Worm (Caenorhabditis elegans) whole organism, young adult: Measurements from ENCODE around the gene gid-7.

Experiments used
- F33H1.4 ChIP-seq: fragments of 200-800 bp; sonication (Bioruptor generic); IDR thresholded peaks from 2 replicates; pipeline ENCODE4 v1.3.6; 2022; ENCODE audit warnings: missing genetic modification reagents, missing genetic modification characterization, missing compliant biosample characterization
- K12H6.12 ChIP-seq: fragments of 200-800 bp; sonication (Bioruptor generic); optimal IDR thresholded peaks from 2 replicates; lab custom pipeline; 2018; ENCODE audit warnings: mild to moderate bottlenecking, missing genetic modification characterization, missing compliant biosample characterization
- ZK185.1 ChIP-seq: sonication (generic microtip); optimal IDR thresholded peaks from 2 replicates; lab custom pipeline; 2016; ENCODE audit warnings: mild to moderate bottlenecking, missing genetic modification characterization, missing compliant biosample characterization; ENCODE audit not compliant: poor library complexity, severe bottlenecking
- atf-7 ChIP-seq: sonication (generic microtip); optimal IDR thresholded peaks from 2 replicates; lab custom pipeline; 2017; ENCODE audit warnings: mild to moderate bottlenecking, missing genetic modification characterization, missing compliant biosample characterization
- bed-1 ChIP-seq: fragments of 200-800 bp; sonication (Bioruptor generic); IDR thresholded peaks from 2 replicates; pipeline ENCODE4 v1.3.6; 2022; ENCODE audit warnings: missing genetic modification reagents, missing genetic modification characterization, missing compliant biosample characterization
- cebp-1 ChIP-seq, 2 experiments: fragments of 200-800 bp in 1 of 2; sonication (Bioruptor generic) in 1 of 2; sonication (generic microtip) in 1 of 2; IDR thresholded peaks in 1 of 2; optimal IDR thresholded peaks in 1 of 2; 2 replicates each; pipeline versions ENCODE4 v1.3.6 to Lab custom; 2017 to 2022; ENCODE audit warnings: missing compliant biosample characterization in 2 of 2, missing genetic modification characterization in 2 of 2, mild to moderate bottlenecking in 1 of 2, missing genetic modification reagents in 1 of 2, moderate library complexity in 1 of 2
- cebp-2 ChIP-seq: fragments of 200-800 bp; sonication (Bioruptor generic); IDR thresholded peaks from 2 replicates; pipeline ENCODE4 v1.3.6; 2022; ENCODE audit warnings: missing genetic modification characterization, missing compliant biosample characterization
- ceh-100 ChIP-seq: fragments of 200-800 bp; sonication (Bioruptor generic); IDR thresholded peaks from 2 replicates; pipeline ENCODE4 v1.3.6; 2022; ENCODE audit warnings: missing genetic modification reagents, missing genetic modification characterization, missing compliant biosample characterization
- ceh-27 ChIP-seq: fragments of 200-800 bp; sonication (Bioruptor generic); optimal IDR thresholded peaks from 2 replicates; lab custom pipeline; 2018; ENCODE audit warnings: mild to moderate bottlenecking, missing genetic modification characterization, moderate library complexity, missing compliant biosample characterization
- ceh-58 ChIP-seq: fragments of 200-800 bp; sonication (Bioruptor generic); IDR thresholded peaks from 2 replicates; pipeline ENCODE4 v1.3.6; 2022; ENCODE audit warnings: missing genetic modification characterization, missing compliant biosample characterization
- ceh-79 ChIP-seq: sonication (generic microtip); optimal IDR thresholded peaks from 2 replicates; lab custom pipeline; 2017; ENCODE audit warnings: mild to moderate bottlenecking, missing genetic modification characterization, missing compliant biosample characterization
- egrh-3 ChIP-seq: fragments of 200-800 bp; sonication (Bioruptor generic); IDR thresholded peaks from 2 replicates; pipeline ENCODE4 v1.3.6; 2022; ENCODE audit warnings: missing genetic modification reagents, missing genetic modification characterization, missing compliant biosample characterization
- ekl-4 ChIP-seq: fragments of 200-800 bp; sonication (Bioruptor generic); IDR thresholded peaks from 2 replicates; pipeline ENCODE4 v1.3.6; 2022; ENCODE audit warnings: missing genetic modification reagents, missing genetic modification characterization, missing compliant biosample characterization
- ets-4 ChIP-seq: fragments of 200-800 bp; sonication (Bioruptor generic); optimal IDR thresholded peaks from 2 replicates; lab custom pipeline; 2018; ENCODE audit warnings: mild to moderate bottlenecking, missing genetic modification characterization, missing compliant biosample characterization
- hlh-12 ChIP-seq: sonication (generic microtip); optimal IDR thresholded peaks from 2 replicates; lab custom pipeline; 2016; ENCODE audit warnings: missing genetic modification characterization, missing compliant biosample characterization
- hmg-1.2 ChIP-seq: fragments of 200-800 bp; sonication (Bioruptor generic); IDR thresholded peaks from 2 replicates; pipeline ENCODE4 v1.3.6; 2022; ENCODE audit warnings: missing genetic modification reagents, missing genetic modification characterization, missing compliant biosample characterization
- hmg-20 ChIP-seq: fragments of 200-800 bp; sonication (Bioruptor generic); IDR thresholded peaks from 2 replicates; pipeline ENCODE4 v1.3.6; 2022; ENCODE audit warnings: missing genetic modification reagents, missing genetic modification characterization, missing compliant biosample characterization
- lin-26 ChIP-seq: fragments of 200-800 bp; sonication (Bioruptor generic); IDR thresholded peaks from 2 replicates; pipeline ENCODE4 v1.3.6; 2022; ENCODE audit warnings: missing genetic modification reagents, missing genetic modification characterization, missing compliant biosample characterization
- lin-35 ChIP-seq, 3 experiments: fragments of 150-350 bp in 2 of 3; sonication (generic microtip) in 1 of 3; optimal IDR thresholded peaks; 2 replicates each; lab custom pipeline; 2014 to 2018; ENCODE audit warnings: missing biosample characterization in 3 of 3, missing genetic modification characterization in 3 of 3, missing genetic modification reagents in 3 of 3
- lin-54 ChIP-seq: fragments of 200-800 bp; sonication (Bioruptor generic); optimal IDR thresholded peaks from 2 replicates; lab custom pipeline; 2018; ENCODE audit warnings: mild to moderate bottlenecking, missing genetic modification characterization, missing compliant biosample characterization
- mcd-1 ChIP-seq: fragments of 200-800 bp; sonication (Bioruptor generic); IDR thresholded peaks from 2 replicates; pipeline ENCODE4 v1.3.6; 2022; ENCODE audit warnings: missing genetic modification reagents, missing genetic modification characterization, missing compliant biosample characterization
- nfya-1 ChIP-seq: sonication (generic microtip); optimal IDR thresholded peaks from 2 replicates; lab custom pipeline; 2017; ENCODE audit warnings: antibody characterized with exemption, missing compliant biosample characterization, missing genetic modification characterization, borderline replicate concordance; ENCODE audit not compliant: insufficient read depth
- nfya-2 ChIP-seq: fragments of 200-800 bp; sonication (Bioruptor generic); IDR thresholded peaks from 2 replicates; pipeline ENCODE4 v1.3.6; 2022; ENCODE audit warnings: missing genetic modification reagents, missing genetic modification characterization, missing compliant biosample characterization
- nfyb-1 ChIP-seq: fragments of 200-800 bp; sonication (Bioruptor generic); IDR thresholded peaks from 2 replicates; pipeline ENCODE4 v1.3.6; 2022; ENCODE audit warnings: missing genetic modification reagents, missing genetic modification characterization, missing compliant biosample characterization
- nhr-80 ChIP-seq: sonication (generic microtip); optimal IDR thresholded peaks from 2 replicates; lab custom pipeline; 2016; ENCODE audit warnings: missing genetic modification characterization, missing compliant biosample characterization
- rcor-1 ChIP-seq: fragments of 200-800 bp; sonication (Bioruptor generic); IDR thresholded peaks from 2 replicates; pipeline ENCODE4 v1.3.6; 2022; ENCODE audit warnings: missing genetic modification reagents, missing genetic modification characterization, missing compliant biosample characterization
- snpc-3.4 ChIP-seq: sonication (generic microtip); optimal IDR thresholded peaks from 2 replicates; lab custom pipeline; 2017; ENCODE audit warnings: missing genetic modification characterization, mild to moderate bottlenecking, missing compliant biosample characterization, antibody characterized with exemption, moderate library complexity, missing genotype, missing genetic modification reagents
- unc-62 ChIP-seq: fragments of 150-350 bp; optimal IDR thresholded peaks from 2 replicates; lab custom pipeline; 2014; ENCODE audit warnings: missing biosample characterization, missing genetic modification reagents, missing genetic modification characterization
- zfh-2 ChIP-seq: fragments of 200-800 bp; sonication (Bioruptor generic); conservative IDR thresholded peaks from 2 replicates; pipeline ENCODE4 v1.3.6; 2022; ENCODE audit warnings: missing genetic modification reagents, missing genetic modification characterization, missing compliant biosample characterization
- ztf-22 ChIP-seq: fragments of 200-800 bp; sonication (Bioruptor generic); optimal IDR thresholded peaks from 2 replicates; lab custom pipeline; 2018; ENCODE audit warnings: mild to moderate bottlenecking, missing genetic modification characterization, moderate library complexity, missing compliant biosample characterization
- ztf-28 ChIP-seq: fragments of 200-800 bp; sonication (Bioruptor generic); IDR thresholded peaks from 2 replicates; pipeline ENCODE4 v1.3.6; 2022; ENCODE audit warnings: missing genetic modification reagents, missing genetic modification characterization, missing compliant biosample characterization

The gid-7 gene

DNA sequence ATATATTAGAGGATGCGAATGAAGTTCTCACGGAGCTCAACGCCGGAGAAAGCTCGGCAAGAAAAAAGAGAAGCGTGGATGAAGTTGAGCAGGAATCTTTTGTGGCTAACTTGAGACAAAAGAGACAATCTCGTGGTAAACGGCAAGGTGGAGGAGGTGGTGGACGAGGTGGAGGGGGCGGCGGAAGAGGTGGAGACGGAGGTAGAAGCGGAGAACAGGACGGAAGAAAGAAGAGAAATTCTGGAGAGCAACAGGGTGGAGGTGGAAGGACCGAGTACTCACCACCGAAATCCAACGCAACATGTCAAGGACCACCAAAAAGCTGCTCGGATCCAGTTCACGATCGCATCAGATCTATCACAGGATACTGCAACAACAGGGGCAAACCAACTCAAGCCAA, 33.5 kb upstream of the gid-7 start:
- TF ChIP-seq zfh-2 (peak; percentile 61; the same call in 1 of the 2 replicates), nfya-1 (tag; lab: Kevin White, UChicago) (no peak), snpc-3.4 (tag; lab: Kevin White, UChicago) (no peak), egrh-3 (peak; percentile 37; the same call in 1 of the 2 replicates)

DNA sequence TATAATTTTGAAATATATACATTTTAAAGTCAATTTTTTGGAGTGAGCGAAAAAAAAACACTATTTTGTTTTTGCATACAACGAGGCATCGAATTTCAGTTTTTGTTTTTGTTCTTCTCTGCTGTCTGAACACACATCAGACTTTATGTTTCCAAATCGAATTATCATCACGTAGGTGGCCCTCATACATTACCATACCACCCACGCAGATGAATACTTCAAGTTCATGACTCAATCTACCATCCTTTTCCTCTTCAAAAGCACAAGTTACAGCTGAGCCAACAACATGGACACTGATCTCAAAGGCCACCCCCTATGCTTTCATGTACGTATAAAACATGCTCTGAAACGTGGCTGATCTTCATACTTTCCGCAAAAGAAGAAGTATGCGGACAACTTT, 32.9 kb upstream of the gid-7 start, which contains the start of gene R08F11.7:
R08F11.7 (plus strand) TSS at position 301 of the 400 bp plus-strand sequence.
- TF ChIP-seq ZK185.1 (tag; lab: Kevin White, UChicago) (no peak), rcor-1 (GFP tag; lab: Robert Waterston, UW) (no peak), ceh-27 (no peak), nfyb-1 (GFP tag; lab: Robert Waterston, UW) (no peak), K12H6.12 (no peak), ceh-100 (GFP tag; lab: Robert Waterston, UW) (no peak), lin-26 (no peak)

DNA sequence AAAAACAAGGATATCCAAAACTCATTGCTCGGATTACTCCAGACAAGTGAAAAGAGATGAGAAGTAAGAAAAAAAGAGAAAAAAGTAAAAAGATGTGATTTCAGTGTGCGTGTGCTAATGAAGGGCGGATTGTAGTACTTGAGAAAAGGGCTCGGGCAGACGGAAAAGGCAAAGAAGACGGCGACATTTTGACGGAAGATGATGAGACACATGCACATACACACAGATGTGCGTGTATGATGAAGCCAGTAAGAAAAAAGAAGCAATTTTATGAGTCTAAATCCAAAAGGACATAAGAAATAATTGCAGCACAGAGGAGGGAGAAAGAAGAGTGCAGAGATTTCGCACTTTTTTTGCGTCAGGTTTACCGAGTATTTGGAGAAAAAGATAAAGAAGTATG, 31.7 kb upstream of the gid-7 start:
- TF ChIP-seq nhr-80 (tag; lab: Kevin White, UChicago) (no peak), F33H1.4 (GFP tag; lab: Robert Waterston, UW) (no peak), mcd-1 (GFP tag; lab: Robert Waterston, UW) (no peak), hmg-20 (no peak), cebp-2 (GFP tag; lab: Robert Waterston, UW) (no peak), hlh-12 (tag; lab: Kevin White, UChicago) (no peak), nfya-2 (GFP tag; lab: Robert Waterston, UW) (no peak), ceh-58 (GFP tag; lab: Robert Waterston, UW) (no peak), ets-4 (GFP tag; lab: Kevin White, UChicago) (no peak), lin-35 (GFP tag; optimal IDR thresholded peaks at IDR 0.05; lab: Kevin White, UChicago) (no peak)

DNA sequence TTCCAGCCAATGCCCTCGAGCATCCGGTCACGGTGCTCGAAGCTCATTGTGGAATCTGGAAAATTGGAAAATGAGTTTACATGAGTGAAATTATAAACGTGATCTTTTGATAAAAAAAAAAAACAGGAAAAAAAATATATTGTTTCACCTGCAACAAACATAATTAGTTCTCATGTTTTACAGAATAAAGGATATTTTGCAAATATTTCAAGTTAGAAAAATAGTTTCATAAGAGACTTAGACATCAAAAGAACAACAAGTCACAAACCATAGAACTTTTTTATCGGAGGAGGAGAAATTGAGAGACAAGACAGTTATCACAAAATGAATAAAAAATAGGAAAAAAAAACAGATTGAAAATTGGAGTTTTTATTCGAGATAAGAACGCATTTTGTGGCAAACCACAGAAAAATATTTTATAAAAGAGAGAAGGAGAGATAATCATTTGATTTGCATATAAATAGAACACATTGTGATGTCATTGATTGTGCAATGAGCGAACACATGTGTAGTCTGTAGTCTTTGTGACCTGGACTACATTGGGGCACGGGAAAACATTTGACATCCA, 27.4 kb upstream of the gid-7 start, which contains the start of gene R08F11.1:
R08F11.1 (minus strand) TSS at position 51 of the 568 bp plus-strand sequence.
- TF ChIP-seq ceh-79 (tag; lab: Kevin White, UChicago) (no peak), nhr-80 (tag; lab: Kevin White, UChicago) (peak; percentile 65), unc-62 (GFP tag; lab: Kevin White, UChicago) (peak; percentile 39)

DNA sequence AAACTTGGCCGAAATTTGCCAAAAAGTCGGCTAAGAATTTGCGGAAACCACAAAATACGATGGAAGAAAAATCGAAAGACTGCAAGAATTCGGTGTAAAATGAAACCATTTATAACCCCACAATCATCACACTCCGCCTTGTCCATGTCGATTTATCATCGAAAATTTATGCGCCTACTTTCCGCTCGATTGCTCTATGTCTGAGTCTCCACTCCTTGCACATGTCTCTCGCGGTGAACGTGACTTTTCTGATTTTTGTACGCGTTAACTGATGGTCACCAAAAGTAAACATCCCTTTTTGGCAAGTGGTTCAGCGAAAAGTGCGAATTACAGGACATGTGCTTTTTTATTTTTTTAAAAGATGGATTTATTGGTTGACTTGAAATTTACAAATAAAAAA, 20.1 kb upstream of the gid-7 start:
- TF ChIP-seq ztf-22 (GFP tag; lab: Kevin White, UChicago), result peak; percentile 24
- no peak for TF ChIP-seq cebp-1 (GFP tag; IDR thresholded peaks at IDR 0.05; lab: Robert Waterston, UW)
- TF ChIP-seq cebp-1 (tag; optimal IDR thresholded peaks at IDR 0.05; lab: Kevin White, UChicago), result peak; percentile 27
- no peak for TF ChIP-seq lin-54 (GFP tag; lab: Kevin White, UChicago)
- peak; percentile 53; the same call in 1 of the 2 replicates for TF ChIP-seq hmg-1.2 (GFP tag; lab: Robert Waterston, UW)
- no peak for TF ChIP-seq bed-1 (GFP tag; lab: Robert Waterston, UW)
- 0 out of 2 replicates have a peak, but pooled peaks have one; percentile 41 for TF ChIP-seq ekl-4 (GFP tag; lab: Robert Waterston, UW)
- no peak for TF ChIP-seq ztf-28 (GFP tag; lab: Robert Waterston, UW)
- TF ChIP-seq atf-7, result no peak
- peak; percentile 74 for TF ChIP-seq nhr-80 (tag; lab: Kevin White, UChicago)
